Worm (Caenorhabditis elegans): Measurements from ENCODE around the gene gly-8.

DNA sequence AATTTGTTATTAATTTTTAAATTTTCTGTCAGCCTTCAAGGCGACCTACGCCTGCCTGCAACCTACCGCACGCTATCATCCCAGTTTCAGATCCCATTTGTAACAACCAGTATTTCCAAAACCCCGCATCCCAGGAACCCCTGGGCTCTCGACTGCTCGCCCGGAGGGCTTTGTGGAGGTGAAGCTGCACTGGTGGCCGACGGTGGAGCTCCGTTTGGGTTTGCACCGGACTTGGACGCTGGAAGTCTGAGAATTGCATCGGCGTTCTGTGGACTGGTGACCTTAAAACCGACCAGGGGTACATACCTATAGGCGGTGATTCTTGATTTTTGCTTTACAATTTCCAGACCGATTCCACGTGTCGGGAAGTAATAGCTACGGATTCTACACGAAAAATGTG lies 26.4 kb downstream of the gly-8 start:
- no peak for TF ChIP-seq nhr-11 (tag; optimal IDR thresholded peaks at IDR 0.05)
- TF ChIP-seq hlh-15 (tag; optimal IDR thresholded peaks at IDR 0.05): no peak

All from whole organism, late embryonic.